Worm (Caenorhabditis elegans) whole organism, midembryonic: Measurements from ENCODE around the gene scl-8.

Source experiments
- flt-1 ChIP-seq: fragments of 200-800 bp; sonication (Bioruptor generic); IDR thresholded peaks from 2 replicates; pipeline ENCODE4 v1.3.6; 2022; ENCODE audit warnings: missing genetic modification characterization, missing compliant biosample characterization
- klf-2 ChIP-seq: fragments of 200-800 bp; sonication (Bioruptor generic); conservative IDR thresholded peaks from 2 replicates; pipeline ENCODE4 v1.3.6; 2022; ENCODE audit warnings: missing genetic modification reagents, missing genetic modification characterization, missing compliant biosample characterization
- ref-1 ChIP-seq: fragments of 200-800 bp; sonication (Bioruptor generic); conservative IDR thresholded peaks from 2 replicates; pipeline ENCODE4 v1.3.6; 2022; ENCODE audit warnings: missing genetic modification reagents, missing genetic modification characterization, missing compliant biosample characterization
- ztf-23 ChIP-seq: fragments of 200-800 bp; sonication (Bioruptor generic); IDR thresholded peaks from 2 replicates; pipeline ENCODE4 v1.3.6; 2022; ENCODE audit warnings: missing genetic modification reagents, missing genetic modification characterization, missing compliant biosample characterization

- TF ChIP-seq ztf-23 (no peak), flt-1 (GFP tag; lab: Robert Waterston, UW) (no peak), ref-1 (GFP tag; lab: Robert Waterston, UW) (no peak), klf-2 (GFP tag; lab: Robert Waterston, UW) (no peak)
These were observed 41.4 kb downstream of the scl-8 start, which contains the start of gene best-2 for ce11 chrIV:13112982-13113381.
